Worm (Caenorhabditis elegans): ENCODE measurements around the gene str-206.
A peak's percentile ranks its signal among the peaks of the same experiment; 100 is the strongest.

Gene str-206

ce11 chrV:6224494-6224959 lies 6.6 kb downstream of the str-206 start (continued):
- TF ChIP-seq lin-35 (GFP tag; optimal IDR thresholded peaks at IDR 0.05): peak in 1 of 3 experiments; percentile 88
- no peak for TF ChIP-seq efl-1 (GFP tag; optimal IDR thresholded peaks at IDR 0.05)
- peak; percentile 88 for TF ChIP-seq atf-7 (tag; optimal IDR thresholded peaks at IDR 0.05)
- peak; percentile 89 for TF ChIP-seq dox-1 (GFP tag; IDR thresholded peaks at IDR 0.05)
- no peak for TF ChIP-seq nhr-27 (tag; optimal IDR thresholded peaks at IDR 0.05)
- no peak for TF ChIP-seq sptf-2 (GFP tag; optimal IDR thresholded peaks at IDR 0.05)
- no peak for TF ChIP-seq D2030.7 (GFP tag; IDR thresholded peaks at IDR 0.05)
- TF ChIP-seq ztf-3 (GFP tag; optimal IDR thresholded peaks at IDR 0.05): peak; percentile 72
- no peak for TF ChIP-seq nhr-120 (GFP tag; IDR thresholded peaks at IDR 0.05)
- TF ChIP-seq nhr-80 (tag; optimal IDR thresholded peaks at IDR 0.05): peak; percentile 93
- peak; percentile 3 for TF ChIP-seq B0261.1 (tag; optimal IDR thresholded peaks at IDR 0.05)
- TF ChIP-seq nhr-90 (tag; optimal IDR thresholded peaks at IDR 0.05): peak; percentile 83
- TF ChIP-seq B0035.1 (tag; optimal IDR thresholded peaks at IDR 0.05): peak; percentile 60
- peak; percentile 45; the same call in 1 of the 2 replicates for TF ChIP-seq egrh-3 (GFP tag; IDR thresholded peaks at IDR 0.05)
- TF ChIP-seq hlh-26 (GFP tag; conservative IDR thresholded peaks at IDR 0.05): no peak
- peak; percentile 65 for TF ChIP-seq C17E4.6 (GFP tag; IDR thresholded peaks at IDR 0.05)
- TF ChIP-seq nhr-179 (tag; optimal IDR thresholded peaks at IDR 0.05): no peak
- no peak for TF ChIP-seq hrde-1 (tag; optimal IDR thresholded peaks at IDR 0.05; ENCODE audit: borderline replicate concordance)
- no peak for TF ChIP-seq mxl-1 (tag; optimal IDR thresholded peaks at IDR 0.05)
- TF ChIP-seq snpc-1.3 (tag; optimal IDR thresholded peaks at IDR 0.05; ENCODE audit: insufficient read depth): no peak
- TF ChIP-seq ekl-4 (GFP tag; IDR thresholded peaks at IDR 0.05): peak; percentile 81
- no peak for TF ChIP-seq attf-6 (GFP tag; IDR thresholded peaks at IDR 0.05)
- TF ChIP-seq bed-1 (GFP tag; IDR thresholded peaks at IDR 0.05): no peak
- TF ChIP-seq B0336.3 (GFP tag; IDR thresholded peaks at IDR 0.05): peak; percentile 94
- TF ChIP-seq xnd-1 (tag; optimal IDR thresholded peaks at IDR 0.05): no peak
- TF ChIP-seq zim-3 (tag; optimal IDR thresholded peaks at IDR 0.05): peak; percentile 72
- TF ChIP-seq K12H6.12 (tag; optimal IDR thresholded peaks at IDR 0.05): peak; percentile 96
- TF ChIP-seq attf-3 (GFP tag; conservative IDR thresholded peaks at IDR 0.05): no peak
- peak; percentile 70 for TF ChIP-seq ztf-18 (tag; optimal IDR thresholded peaks at IDR 0.05)
- no peak for TF ChIP-seq F10E7.11 (tag; optimal IDR thresholded peaks at IDR 0.05)
- TF ChIP-seq pbrm-1 (GFP tag; IDR thresholded peaks at IDR 0.05): peak; percentile 75
- TF ChIP-seq lin-54 (GFP tag; optimal IDR thresholded peaks at IDR 0.05): peak; percentile 79
- no peak for TF ChIP-seq tbx-9 (tag; optimal IDR thresholded peaks at IDR 0.05; ENCODE audit: borderline replicate concordance)
- TF ChIP-seq fkh-3 (tag; optimal IDR thresholded peaks at IDR 0.05): no peak
- TF ChIP-seq madf-6 (GFP tag; IDR thresholded peaks at IDR 0.05): no peak
- peak; percentile 81 for TF ChIP-seq F22D6.2 (tag; optimal IDR thresholded peaks at IDR 0.05)
- TF ChIP-seq aptf-2 (GFP tag; conservative IDR thresholded peaks at IDR 0.05): no peak
- TF ChIP-seq nfya-2 (GFP tag; IDR thresholded peaks at IDR 0.05): no peak
- TF ChIP-seq mes-4 (tag; optimal IDR thresholded peaks at IDR 0.05): no peak
- no peak for TF ChIP-seq hlh-12 (tag; optimal IDR thresholded peaks at IDR 0.05)
- peak; percentile 93 for TF ChIP-seq nfyb-1 (GFP tag; IDR thresholded peaks at IDR 0.05)
- TF ChIP-seq dpl-1 (GFP tag; optimal IDR thresholded peaks at IDR 0.05): no peak
- peak; percentile 83 for TF ChIP-seq egl-44 (GFP tag; IDR thresholded peaks at IDR 0.05)
- no peak for TF ChIP-seq rpc-1 (optimal IDR thresholded peaks at IDR 0.05)
- TF ChIP-seq rpc-1 (tag; optimal IDR thresholded peaks at IDR 0.05): no peak
- peak; percentile 75 for TF ChIP-seq athp-1 (tag; optimal IDR thresholded peaks at IDR 0.05)
- no peak for TF ChIP-seq ceh-40 (GFP tag; IDR thresholded peaks at IDR 0.05)
- no peak for TF ChIP-seq him-1 (tag; optimal IDR thresholded peaks at IDR 0.05)
- peak; percentile 46 for TF ChIP-seq F57C9.4 (tag; optimal IDR thresholded peaks at IDR 0.05)
- TF ChIP-seq lsy-27 (tag; optimal IDR thresholded peaks at IDR 0.05; ENCODE audit: borderline replicate concordance, insufficient read depth): no peak

Measured in whole organism, young adult.